Worm (Caenorhabditis elegans) whole organism, late embryonic: ENCODE data around the gene trf-1.

Source experiments
- ama-1 ChIP-seq: fragments of 150-350 bp; optimal IDR thresholded peaks from 2 replicates; lab custom pipeline; 2014
- ceh-14 ChIP-seq: sonication (generic microtip); optimal IDR thresholded peaks from 2 replicates; lab custom pipeline; 2016; ENCODE audit warnings: missing genotype, missing genetic modification characterization, missing compliant biosample characterization
- ceh-18 ChIP-seq: sonication (generic microtip); optimal IDR thresholded peaks from 2 replicates; lab custom pipeline; 2016; ENCODE audit warnings: missing genetic modification characterization, missing compliant biosample characterization
- ceh-19 ChIP-seq: fragments of 200-800 bp; sonication (Bioruptor generic); optimal IDR thresholded peaks from 2 replicates; lab custom pipeline; 2018; ENCODE audit warnings: mild to moderate bottlenecking, missing genetic modification characterization, missing compliant biosample characterization
- ceh-48 ChIP-seq: sonication (generic microtip); optimal IDR thresholded peaks from 2 replicates; lab custom pipeline; 2016; ENCODE audit warnings: missing genetic modification characterization, inconsistent platforms, missing compliant biosample characterization
- ceh-6 ChIP-seq: fragments of 200-800 bp; sonication (Bioruptor generic); optimal IDR thresholded peaks from 2 replicates; lab custom pipeline; 2018; ENCODE audit warnings: mild to moderate bottlenecking, missing genetic modification characterization, missing compliant biosample characterization
- dve-1 ChIP-seq: sonication (generic microtip); optimal IDR thresholded peaks from 2 replicates; lab custom pipeline; 2017; ENCODE audit warnings: antibody characterized with exemption, mild to moderate bottlenecking, missing genetic modification characterization, missing compliant biosample characterization
- elt-2 ChIP-seq: sonication (generic microtip); optimal IDR thresholded peaks from 2 replicates; lab custom pipeline; 2016; ENCODE audit warnings: missing genetic modification reagents, missing genetic modification characterization, missing compliant biosample characterization
- fax-1 ChIP-seq: sonication (generic microtip); optimal IDR thresholded peaks from 2 replicates; lab custom pipeline; 2016; ENCODE audit warnings: missing genotype, missing genetic modification characterization, missing compliant biosample characterization
- odd-2 ChIP-seq: sonication (generic microtip); optimal IDR thresholded peaks from 2 replicates; lab custom pipeline; 2017; ENCODE audit warnings: antibody characterized with exemption, mild to moderate bottlenecking, missing genetic modification characterization, missing compliant biosample characterization
- pqm-1 ChIP-seq: sonication (generic microtip); optimal IDR thresholded peaks from 2 replicates; lab custom pipeline; 2016; ENCODE audit warnings: missing genetic modification characterization, missing compliant biosample characterization

DNA sequence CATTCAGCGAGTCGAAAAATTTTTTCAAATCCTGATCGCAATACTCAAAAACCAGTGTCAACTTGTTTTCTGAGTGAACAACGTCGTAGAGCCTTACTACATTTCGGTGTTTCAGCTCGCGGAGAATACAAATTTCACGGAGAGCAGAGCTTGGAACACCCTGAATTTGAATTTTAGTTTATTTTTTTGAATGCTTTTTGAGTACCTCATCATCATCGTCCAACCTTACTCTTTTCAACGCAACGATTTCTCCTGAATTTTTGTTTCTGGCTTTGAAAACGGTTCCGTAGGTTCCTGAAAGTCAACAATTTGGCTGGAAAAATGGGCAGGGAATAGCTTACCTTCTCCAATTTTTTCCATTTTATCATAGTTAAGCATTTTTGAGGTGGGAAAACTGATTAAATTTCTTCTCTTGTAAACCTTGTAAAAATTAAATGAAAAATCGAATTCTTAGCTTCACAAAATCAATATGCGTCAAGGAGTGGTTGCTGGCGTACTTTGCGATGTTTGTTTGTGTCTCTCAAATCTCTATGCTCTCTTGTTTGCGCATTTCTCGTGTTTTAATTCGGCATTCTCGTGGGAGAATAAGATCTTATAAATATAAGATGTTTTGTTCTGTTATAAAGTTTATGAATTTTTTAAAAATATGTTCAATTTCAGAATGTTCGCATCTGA is 35.8 kb downstream of the trf-1 start, which contains the start of gene cdk-5:
- TF ChIP-seq ama-1 (lab: Kevin White, UChicago) (no peak), ceh-14 (tag; lab: Kevin White, UChicago) (no peak), ceh-6 (GFP tag; lab: Kevin White, UChicago) (no peak), fax-1 (tag; lab: Kevin White, UChicago) (no peak), odd-2 (tag; lab: Kevin White, UChicago) (no peak), ceh-19 (GFP tag; lab: Kevin White, UChicago) (no peak), pqm-1 (tag; lab: Kevin White, UChicago) (no peak), elt-2 (no peak), dve-1 (tag; lab: Kevin White, UChicago) (peak; percentile 58), ceh-48 (tag; lab: Kevin White, UChicago) (peak; percentile 69), ceh-18 (tag; lab: Kevin White, UChicago) (no peak)
